Fruit fly (Drosophila melanogaster) whole organism, adult: ENCODE results near the gene CG31368.

Source experiments
- CG11617 ChIP-seq: fragments of 200-800 bp; sonication (Bioruptor generic); optimal IDR thresholded peaks from 2 replicates; lab custom pipeline; 2017; ENCODE audit warnings: mild to moderate bottlenecking, missing biosample characterization, missing genetic modification reagents, missing genetic modification characterization
- CG14711 ChIP-seq: fragments of 200-800 bp; sonication (Bioruptor generic); optimal IDR thresholded peaks from 2 replicates; lab custom pipeline; 2018; ENCODE audit warnings: missing biosample characterization, mild to moderate bottlenecking, missing genetic modification characterization, moderate library complexity
- CG5204 ChIP-seq: fragments of 200-800 bp; sonication (Bioruptor generic); optimal IDR thresholded peaks from 2 replicates; lab custom pipeline; 2016; ENCODE audit warnings: missing biosample characterization, missing genetic modification characterization
- Crg-1 ChIP-seq: fragments of 200-800 bp; sonication (Bioruptor generic); optimal IDR thresholded peaks from 2 replicates; lab custom pipeline; 2016; ENCODE audit warnings: missing biosample characterization, missing genetic modification characterization
- Hr96 ChIP-seq: fragments of 200-800 bp; sonication (Bioruptor generic); optimal IDR thresholded peaks from 2 replicates; lab custom pipeline; 2016; ENCODE audit warnings: missing biosample characterization, missing genetic modification characterization
- kay ChIP-seq: fragments of 200-800 bp; sonication (Bioruptor generic); peaks from one replicate; lab custom pipeline; 2016; ENCODE audit warnings: missing biosample characterization, missing genetic modification characterization, borderline replicate concordance
- ovo ChIP-seq: fragments of 200-800 bp; sonication (Bioruptor generic); optimal IDR thresholded peaks from 2 replicates; lab custom pipeline; 2016; ENCODE audit warnings: missing biosample characterization, missing genetic modification characterization
- pad ChIP-seq: fragments of 200-800 bp; sonication (Bioruptor generic); optimal IDR thresholded peaks from 3 replicates; lab custom pipeline; 2017; ENCODE audit warnings: missing biosample characterization, missing genetic modification characterization, mild to moderate bottlenecking, moderate library complexity, missing genetic modification reagents
- tj ChIP-seq: fragments of 200-800 bp; sonication (Bioruptor generic); optimal IDR thresholded peaks from 3 replicates; lab custom pipeline; 2017; ENCODE audit warnings: missing biosample characterization, mild to moderate bottlenecking, missing genetic modification characterization, moderate library complexity
- toe ChIP-seq: fragments of 200-800 bp; sonication (Bioruptor generic); optimal IDR thresholded peaks from 2 replicates; lab custom pipeline; 2016; ENCODE audit warnings: missing biosample characterization, missing genetic modification characterization

DNA sequence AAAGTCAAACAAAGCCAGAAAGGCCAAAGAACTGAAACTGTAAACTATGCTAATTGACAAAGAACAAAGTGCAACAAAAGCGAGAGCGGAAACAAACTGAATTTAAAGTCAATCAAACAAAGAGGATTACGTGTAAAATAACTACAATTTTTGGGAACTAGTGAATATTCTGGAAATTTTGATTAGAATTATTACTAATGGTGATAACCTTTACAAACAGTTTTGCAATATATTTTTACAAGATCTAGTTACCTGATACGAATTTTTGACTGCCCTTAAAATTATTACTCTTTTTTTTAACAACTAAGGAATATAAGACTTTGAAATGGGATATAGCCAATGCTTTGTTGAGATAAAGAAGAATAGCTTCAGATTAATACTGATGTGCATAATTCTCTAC lies 48.4 kb downstream of the CG31368 start, which contains the start of gene CG14731:
- no peak for TF ChIP-seq pad
- TF ChIP-seq ovo (GFP tag; lab: Kevin White, UChicago): no peak
- TF ChIP-seq kay (GFP tag; lab: Kevin White, UChicago): no peak
- no peak for TF ChIP-seq CG5204 (GFP tag; lab: Kevin White, UChicago)
- no peak for TF ChIP-seq toe (GFP tag; lab: Kevin White, UChicago)
- TF ChIP-seq tj: no peak
- no peak for TF ChIP-seq Crg-1 (GFP tag; lab: Kevin White, UChicago)
- no peak for TF ChIP-seq Hr96 (GFP tag; lab: Kevin White, UChicago)
- no peak for TF ChIP-seq CG14711 (tag; lab: Kevin White, UChicago)
- TF ChIP-seq CG11617 (GFP tag; lab: Kevin White, UChicago): no peak
